Fruit fly (Drosophila melanogaster) Kc167 (cell line): Measurements from ENCODE around the gene Hex-A.

Experiments
- Myc ChIP-seq: fragments of >200 bp; optimal IDR thresholded peaks from 2 replicates; lab custom pipeline; 2017; ENCODE audit warnings: missing external identifiers
- h ChIP-seq: fragments of >200 bp; optimal IDR thresholded peaks from 3 replicates; lab custom pipeline; 2018; ENCODE audit warnings: missing external identifiers
- insv ChIP-seq: fragments of >200 bp; optimal IDR thresholded peaks from 3 replicates; lab custom pipeline; 2018; ENCODE audit warnings: missing external identifiers
- psq ChIP-seq: fragments of >200 bp; optimal IDR thresholded peaks from 2 replicates; lab custom pipeline; 2017; ENCODE audit warnings: missing external identifiers
- ttk ChIP-seq: sonication (Bioruptor generic); optimal IDR thresholded peaks from 2 replicates; lab custom pipeline; 2017; ENCODE audit warnings: missing external identifiers

- no peak for TF ChIP-seq ttk (lab: Kevin White, UChicago)
- no peak for TF ChIP-seq psq (lab: Kevin White, UChicago)
- TF ChIP-seq Myc, result no peak
- TF ChIP-seq h (lab: Kevin White, UChicago), result no peak
- TF ChIP-seq insv (lab: Kevin White, UChicago), result no peak
These were observed 31.1 kb upstream of the Hex-A start, which contains the start of gene RpS28b for dm6 chrX:9554346-9554808.
